Worm (Caenorhabditis elegans) whole organism, late embryonic: Measurements from ENCODE around the gene csp-1.

Experiments
- C08G9.2 ChIP-seq: sonication (generic microtip); optimal IDR thresholded peaks from 2 replicates; lab custom pipeline; 2016; ENCODE audit warnings: mild to moderate bottlenecking, missing genetic modification characterization, moderate library complexity, missing compliant biosample characterization
- C38D4.7 ChIP-seq: fragments of 200-800 bp; sonication (Bioruptor generic); optimal IDR thresholded peaks from 2 replicates; lab custom pipeline; 2018; ENCODE audit warnings: mild to moderate bottlenecking, missing genetic modification characterization, moderate library complexity, missing compliant biosample characterization
- F13H6.1 ChIP-seq: sonication (generic microtip); optimal IDR thresholded peaks from 2 replicates; lab custom pipeline; 2016; ENCODE audit warnings: missing genetic modification characterization, missing compliant biosample characterization
- K09A11.1 ChIP-seq: sonication (generic microtip); optimal IDR thresholded peaks from 2 replicates; lab custom pipeline; 2017; ENCODE audit warnings: antibody characterized with exemption, mild to moderate bottlenecking, missing genetic modification characterization, missing compliant biosample characterization; ENCODE audit not compliant: insufficient read depth
- Y22D7AL.16 ChIP-seq: sonication (generic microtip); optimal IDR thresholded peaks from 2 replicates; lab custom pipeline; 2016; ENCODE audit warnings: missing genetic modification characterization, missing compliant biosample characterization
- ahr-1 ChIP-seq: sonication (generic microtip); optimal IDR thresholded peaks from 2 replicates; lab custom pipeline; 2016; ENCODE audit warnings: missing genetic modification characterization, missing compliant biosample characterization
- ama-1 ChIP-seq: fragments of 150-350 bp; optimal IDR thresholded peaks from 2 replicates; lab custom pipeline; 2014
- ceh-14 ChIP-seq: sonication (generic microtip); optimal IDR thresholded peaks from 2 replicates; lab custom pipeline; 2016; ENCODE audit warnings: missing genotype, missing genetic modification characterization, missing compliant biosample characterization
- ceh-18 ChIP-seq: sonication (generic microtip); optimal IDR thresholded peaks from 2 replicates; lab custom pipeline; 2016; ENCODE audit warnings: missing genetic modification characterization, missing compliant biosample characterization
- ceh-24 ChIP-seq: sonication (generic microtip); optimal IDR thresholded peaks from 2 replicates; lab custom pipeline; 2016; ENCODE audit warnings: mild to moderate bottlenecking, missing genetic modification characterization, missing compliant biosample characterization
- ceh-48 ChIP-seq: sonication (generic microtip); optimal IDR thresholded peaks from 2 replicates; lab custom pipeline; 2016; ENCODE audit warnings: missing genetic modification characterization, inconsistent platforms, missing compliant biosample characterization
- ceh-6 ChIP-seq: fragments of 200-800 bp; sonication (Bioruptor generic); optimal IDR thresholded peaks from 2 replicates; lab custom pipeline; 2018; ENCODE audit warnings: mild to moderate bottlenecking, missing genetic modification characterization, missing compliant biosample characterization
- dmd-4 ChIP-seq: sonication (generic microtip); optimal IDR thresholded peaks from 2 replicates; lab custom pipeline; 2016; ENCODE audit warnings: borderline replicate concordance, missing genetic modification characterization, missing compliant biosample characterization
- dve-1 ChIP-seq: sonication (generic microtip); optimal IDR thresholded peaks from 2 replicates; lab custom pipeline; 2017; ENCODE audit warnings: antibody characterized with exemption, mild to moderate bottlenecking, missing genetic modification characterization, missing compliant biosample characterization
- elt-2 ChIP-seq: sonication (generic microtip); optimal IDR thresholded peaks from 2 replicates; lab custom pipeline; 2016; ENCODE audit warnings: missing genetic modification reagents, missing genetic modification characterization, missing compliant biosample characterization
- fax-1 ChIP-seq: sonication (generic microtip); optimal IDR thresholded peaks from 2 replicates; lab custom pipeline; 2016; ENCODE audit warnings: missing genotype, missing genetic modification characterization, missing compliant biosample characterization
- fkh-6 ChIP-seq: sonication (generic microtip); optimal IDR thresholded peaks from 2 replicates; lab custom pipeline; 2016; ENCODE audit warnings: missing genetic modification characterization, missing compliant biosample characterization
- hlh-30 ChIP-seq: sonication (generic microtip); optimal IDR thresholded peaks from 2 replicates; lab custom pipeline; 2017; ENCODE audit warnings: antibody characterized with exemption, missing genetic modification characterization, missing compliant biosample characterization; ENCODE audit not compliant: insufficient read depth
- hlh-6 ChIP-seq: sonication (generic microtip); optimal IDR thresholded peaks from 2 replicates; lab custom pipeline; 2016; ENCODE audit warnings: missing genotype, missing genetic modification characterization, missing compliant biosample characterization
- lim-6 ChIP-seq: sonication (generic microtip); optimal IDR thresholded peaks from 2 replicates; lab custom pipeline; 2016; ENCODE audit warnings: missing genetic modification characterization, missing compliant biosample characterization
- lin-11 ChIP-seq: fragments of 200-800 bp; sonication (Bioruptor generic); optimal IDR thresholded peaks from 2 replicates; lab custom pipeline; 2018; ENCODE audit warnings: mild to moderate bottlenecking, missing genetic modification characterization, missing compliant biosample characterization
- nfya-1 ChIP-seq: sonication (generic microtip); optimal IDR thresholded peaks from 2 replicates; lab custom pipeline; 2017; ENCODE audit warnings: missing genetic modification characterization, mild to moderate bottlenecking, missing compliant biosample characterization, antibody characterized with exemption, moderate library complexity
- nhr-232 ChIP-seq: sonication (generic microtip); optimal IDR thresholded peaks from 2 replicates; lab custom pipeline; 2016; ENCODE audit warnings: missing genetic modification characterization, missing compliant biosample characterization
- pqm-1 ChIP-seq: sonication (generic microtip); optimal IDR thresholded peaks from 2 replicates; lab custom pipeline; 2016; ENCODE audit warnings: missing genetic modification characterization, missing compliant biosample characterization
- ref-2 ChIP-seq: sonication (generic microtip); optimal IDR thresholded peaks from 2 replicates; lab custom pipeline; 2016; ENCODE audit warnings: missing genetic modification characterization, missing compliant biosample characterization
- rnt-1 ChIP-seq: sonication (generic microtip); optimal IDR thresholded peaks from 2 replicates; lab custom pipeline; 2016; ENCODE audit warnings: missing genetic modification characterization, missing compliant biosample characterization
- sox-4 ChIP-seq: sonication (generic microtip); optimal IDR thresholded peaks from 2 replicates; lab custom pipeline; 2017; ENCODE audit warnings: mild to moderate bottlenecking, missing genetic modification characterization, inconsistent platforms, missing compliant biosample characterization
- tbx-7 ChIP-seq: sonication (generic microtip); optimal IDR thresholded peaks from 2 replicates; lab custom pipeline; 2016; ENCODE audit warnings: missing genotype, missing genetic modification characterization, missing compliant biosample characterization
- unc-42 ChIP-seq: sonication (generic microtip); optimal IDR thresholded peaks from 2 replicates; lab custom pipeline; 2016; ENCODE audit warnings: missing genotype, missing genetic modification characterization, missing compliant biosample characterization
- unc-55 ChIP-seq: sonication (generic microtip); optimal IDR thresholded peaks from 2 replicates; lab custom pipeline; 2017; ENCODE audit warnings: missing biosample characterization, missing genetic modification reagents, missing genetic modification characterization

csp-1 gene

DNA sequence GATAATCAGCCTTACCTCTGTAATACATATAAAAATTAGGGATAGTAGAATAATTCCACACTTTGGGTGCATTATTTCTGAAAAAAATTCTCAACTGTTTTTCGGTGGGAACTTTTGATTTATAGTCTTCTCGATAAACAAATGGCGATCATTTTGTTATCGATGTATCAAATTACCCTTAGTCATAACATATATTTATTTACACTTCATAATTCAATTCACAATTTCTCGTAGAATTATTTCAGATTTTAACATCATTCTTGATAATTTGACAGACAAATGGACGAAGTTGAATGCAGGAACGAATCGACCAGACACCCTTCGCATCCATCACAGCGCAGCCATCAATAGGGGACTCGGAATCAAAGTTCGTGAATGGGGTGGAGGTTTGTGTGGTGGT is 10.5 kb upstream of the csp-1 start, which contains the start of gene clec-145:
clec-145 (minus strand) TSS at position 101 of the 400 bp plus-strand sequence.
- no peak for TF ChIP-seq sox-4 (tag; lab: Kevin White, UChicago)
- TF ChIP-seq dmd-4 (tag; lab: Kevin White, UChicago), result no peak
- no peak for TF ChIP-seq ref-2 (tag; lab: Kevin White, UChicago)
- TF ChIP-seq ceh-14 (tag; lab: Kevin White, UChicago), result no peak
- TF ChIP-seq fkh-6 (tag; lab: Kevin White, UChicago), result no peak

DNA sequence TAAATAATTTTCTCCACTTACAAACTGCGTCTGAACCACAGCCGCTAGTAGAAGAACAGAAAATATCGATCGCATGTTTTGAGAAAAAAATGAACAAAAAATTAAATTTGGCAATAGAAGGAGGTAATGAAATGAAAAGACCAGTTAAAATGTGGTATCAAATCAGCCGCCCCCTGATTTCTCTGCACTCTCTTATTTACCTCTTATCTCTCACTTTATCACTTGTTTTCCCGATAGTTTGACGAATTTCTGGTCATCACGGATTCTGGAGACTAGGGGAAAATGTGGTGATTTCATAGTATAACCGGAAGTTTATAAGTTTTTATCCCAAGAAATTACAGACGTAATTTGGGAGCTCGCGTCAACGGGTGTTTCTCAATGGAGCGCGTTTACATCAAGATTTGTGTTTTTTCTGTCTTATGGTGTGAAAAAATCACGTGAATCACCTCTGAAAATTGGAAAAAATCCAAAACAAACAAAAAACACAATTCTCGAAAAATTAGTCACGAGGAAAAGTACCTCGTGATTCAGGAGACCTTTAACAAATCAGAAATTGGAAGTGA is 7.3 kb upstream of the csp-1 start, which contains the start of gene clec-146:
clec-146 (minus strand) TSS at position 116 of the 563 bp plus-strand sequence.
- TF ChIP-seq dve-1 (tag; lab: Kevin White, UChicago), result no peak
- peak; percentile 23 for TF ChIP-seq hlh-30 (tag; lab: Kevin White, UChicago)
- no peak for TF ChIP-seq nhr-232 (tag; lab: Kevin White, UChicago)
- TF ChIP-seq, all 69 proteins: peak for 1

DNA sequence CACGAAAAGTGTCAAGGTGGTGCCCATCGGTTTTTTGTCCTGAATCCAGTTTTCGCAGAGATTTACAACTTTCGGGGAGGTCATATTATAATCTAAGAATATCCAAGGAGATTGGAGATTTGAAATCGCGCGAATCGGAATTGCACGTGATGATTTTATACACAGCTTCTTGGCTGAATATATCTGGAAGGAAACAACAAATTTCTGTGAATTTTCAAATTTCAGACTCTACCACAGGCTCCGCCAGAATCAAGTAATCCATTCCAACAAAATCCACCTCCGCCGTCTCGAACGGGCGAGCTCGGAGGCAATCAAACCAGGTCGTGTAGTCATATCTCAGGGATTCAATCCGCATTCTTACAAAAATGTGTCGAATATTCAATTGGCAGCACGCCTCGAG is 5.7 kb upstream of the csp-1 start:
- TF ChIP-seq unc-55 (GFP tag; lab: Kevin White, UChicago) (no peak), ceh-6 (GFP tag; lab: Kevin White, UChicago) (no peak), C08G9.2 (tag; lab: Kevin White, UChicago) (no peak)
- TF ChIP-seq, all 69 proteins: peak for 0

DNA sequence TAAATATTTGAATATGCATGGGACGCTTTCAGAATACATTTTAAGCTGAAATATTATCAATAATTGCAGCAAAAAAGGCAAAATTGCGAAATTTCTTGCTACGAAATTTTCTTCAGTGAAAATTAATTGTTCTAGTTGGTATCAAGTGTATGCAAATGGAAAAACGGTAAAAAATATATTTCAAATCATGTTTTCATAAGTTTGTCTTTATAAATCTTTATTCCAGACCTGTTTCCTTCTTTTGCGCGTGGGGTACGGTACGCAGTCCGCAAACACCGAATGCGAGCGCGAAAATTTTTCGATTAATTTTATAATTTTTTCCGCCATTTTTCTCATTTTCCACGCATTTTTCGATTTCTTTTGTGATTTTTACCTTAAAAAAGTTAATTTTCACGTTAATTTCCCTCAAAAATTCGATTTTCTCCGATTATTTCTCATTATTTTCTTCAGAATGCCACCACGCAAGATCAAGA is 4.5 kb upstream of the csp-1 start, which contains the start of the genes fbxc-23 and csc-1:
fbxc-23 (minus strand) TSS at position 51 of the 473 bp plus-strand sequence.
csc-1 (plus strand) TSS at position 451 of the 473 bp plus-strand sequence.
- TF ChIP-seq unc-42, result peak; percentile 16
- peak; percentile 53 for TF ChIP-seq nfya-1
- no peak for TF ChIP-seq ceh-48 (tag; lab: Kevin White, UChicago)
- TF ChIP-seq, all 69 proteins: peak for 2

DNA sequence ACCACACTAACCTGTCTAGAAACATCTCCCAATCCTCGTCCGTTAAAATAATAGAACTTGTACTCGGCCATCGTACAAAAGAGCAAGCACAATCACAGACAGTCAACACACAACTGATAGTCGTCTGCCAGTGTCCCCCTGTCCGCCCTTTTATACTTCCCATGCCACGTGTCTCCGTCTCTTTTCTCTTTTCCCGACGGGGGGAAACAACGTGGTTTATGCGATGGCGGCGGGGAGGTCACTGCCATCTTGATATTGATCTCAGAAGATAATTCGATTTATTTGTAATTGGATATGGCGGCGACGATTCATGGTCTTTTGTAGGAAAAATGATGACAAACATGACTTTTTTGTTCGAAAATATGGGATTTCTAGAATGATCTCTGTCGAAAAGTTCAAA is 8.7 kb downstream of the csp-1 start, which contains the start of gene gst-20:
gst-20 (minus strand) TSS at position 170 of the 400 bp plus-strand sequence.
- TF ChIP-seq rnt-1 (tag; lab: Kevin White, UChicago) (peak; percentile 59), unc-55 (GFP tag; lab: Kevin White, UChicago) (peak; percentile 10), ama-1 (no peak), elt-2 (tag; lab: Kevin White, UChicago) (peak; percentile 10)

DNA sequence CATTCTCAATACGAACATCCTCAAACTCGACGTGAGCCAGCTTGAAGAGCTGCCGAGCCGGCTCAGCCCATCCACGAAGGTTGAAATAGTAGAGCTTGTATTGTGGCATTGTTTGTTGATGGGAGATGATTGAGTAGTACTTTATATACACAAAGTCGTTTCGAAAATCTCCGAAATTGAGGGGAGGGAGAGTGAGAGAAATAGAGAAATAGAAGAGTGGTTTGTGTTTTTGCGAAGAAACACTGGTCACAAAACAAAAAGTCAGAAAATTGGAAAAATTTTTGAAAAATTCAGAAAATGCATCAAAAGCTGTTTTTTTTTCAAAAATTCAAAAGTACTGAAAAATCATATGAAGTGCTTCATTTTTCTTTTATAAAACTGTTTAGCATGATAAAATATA is 10.2 kb downstream of the csp-1 start, which contains the start of gene gst-24:
gst-24 (minus strand) TSS at position 181 of the 400 bp plus-strand sequence.
- TF ChIP-seq C38D4.7 (GFP tag; lab: Kevin White, UChicago) (no peak), tbx-7 (tag; lab: Kevin White, UChicago) (no peak), ceh-6 (GFP tag; lab: Kevin White, UChicago) (no peak), hlh-6 (tag; lab: Kevin White, UChicago) (no peak), lim-6 (no peak), fkh-6 (tag; lab: Kevin White, UChicago) (no peak), K09A11.1 (tag; lab: Kevin White, UChicago) (no peak), fax-1 (tag; lab: Kevin White, UChicago) (no peak), pqm-1 (tag; lab: Kevin White, UChicago) (no peak), ceh-18 (tag; lab: Kevin White, UChicago) (no peak), ahr-1 (tag; lab: Kevin White, UChicago) (no peak), lin-11 (tag; lab: Kevin White, UChicago) (no peak), F13H6.1 (tag; lab: Kevin White, UChicago) (no peak), unc-42 (no peak), ref-2 (tag; lab: Kevin White, UChicago) (no peak), ceh-24 (tag; lab: Kevin White, UChicago) (no peak), Y22D7AL.16 (tag; lab: Kevin White, UChicago) (no peak)
- TF ChIP-seq, all 69 proteins: peak for 0
